Worm (Caenorhabditis elegans): Measurements from ENCODE around the gene R166.2.
A peak's percentile ranks its signal among the peaks of the same experiment; 100 is the strongest.

Gene R166.2

DNA sequence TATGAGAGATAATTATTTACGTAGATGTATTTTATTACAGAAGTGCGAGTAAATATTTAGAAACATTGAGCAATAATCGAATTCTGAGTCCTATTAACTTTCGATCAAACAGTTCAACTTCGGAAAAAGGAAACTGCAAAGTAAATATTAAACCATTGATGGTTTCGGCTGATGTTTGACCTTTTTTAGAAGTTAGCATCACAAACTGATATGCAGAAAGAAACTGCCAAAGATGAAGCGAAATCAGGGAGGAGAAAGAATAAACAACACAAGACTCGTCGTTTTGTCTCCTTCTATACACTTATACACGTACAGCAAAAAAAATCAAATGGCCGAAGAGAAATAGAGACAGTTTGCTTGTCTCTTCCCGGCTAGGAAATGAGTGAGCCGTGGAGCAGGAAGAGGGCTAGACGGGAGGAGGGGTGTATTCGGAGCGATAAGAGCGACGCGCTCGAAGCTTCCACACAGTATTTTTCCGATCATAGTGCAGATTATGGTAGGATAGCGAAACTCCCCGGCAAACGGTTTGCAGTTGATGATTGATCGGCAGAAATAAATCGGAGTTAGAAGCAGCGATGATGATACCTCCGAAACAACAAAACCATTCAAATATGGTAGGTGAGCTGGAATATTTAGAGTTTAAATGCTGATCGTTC is 19.2 kb upstream of the R166.2 start (continued):
- TF ChIP-seq skn-1 (tag; optimal IDR thresholded peaks at IDR 0.05), result no peak
- no peak for TF ChIP-seq spr-3 (GFP tag; optimal IDR thresholded peaks at IDR 0.05)
- TF ChIP-seq pqm-1 (tag; optimal IDR thresholded peaks at IDR 0.05), result peak; percentile 48
- no peak for TF ChIP-seq dve-1 (tag; optimal IDR thresholded peaks at IDR 0.05; ENCODE audit: insufficient read depth)
- TF ChIP-seq lin-13 (GFP tag; optimal IDR thresholded peaks at IDR 0.05), result no peak
- TF ChIP-seq ama-1 (optimal IDR thresholded peaks at IDR 0.05), result peak; percentile 42
- TF ChIP-seq nhr-10 (tag; optimal IDR thresholded peaks at IDR 0.05), result peak; percentile 31
- TF ChIP-seq jun-1 (tag; optimal IDR thresholded peaks at IDR 0.05), result no peak
- no peak for TF ChIP-seq T20F7.1 (GFP tag; optimal IDR thresholded peaks at IDR 0.05)
- TF ChIP-seq mdt-29 (GFP tag; IDR thresholded peaks at IDR 0.05), result no peak
- no peak for TF ChIP-seq nhr-6 (tag; optimal IDR thresholded peaks at IDR 0.05)
- TF ChIP-seq zfp-2 (tag; optimal IDR thresholded peaks at IDR 0.05), result no peak
- peak; percentile 67; the same call in 1 of the 2 replicates for TF ChIP-seq dmd-6 (GFP tag; IDR thresholded peaks at IDR 0.05)
- no peak for TF ChIP-seq duxl-1 (tag; optimal IDR thresholded peaks at IDR 0.05; ENCODE audit: poor library complexity)
- no peak for TF ChIP-seq daf-12 (tag; optimal IDR thresholded peaks at IDR 0.05)
- no peak for TF ChIP-seq ztf-7 (tag; optimal IDR thresholded peaks at IDR 0.05)
- no peak for TF ChIP-seq nhr-77 (tag; optimal IDR thresholded peaks at IDR 0.05)
- TF ChIP-seq mxl-2 (GFP tag; conservative IDR thresholded peaks at IDR 0.05), result no peak
- no peak for TF ChIP-seq nhr-25 (tag; optimal IDR thresholded peaks at IDR 0.05; ENCODE audit: borderline replicate concordance, insufficient read depth)
- no peak for TF ChIP-seq snpc-1.2 (GFP tag; IDR thresholded peaks at IDR 0.05)
- TF ChIP-seq rbr-2 (tag; optimal IDR thresholded peaks at IDR 0.05), result no peak
- no peak for TF ChIP-seq D1046.2 (GFP tag; IDR thresholded peaks at IDR 0.05)
- TF ChIP-seq hmg-1.1 (GFP tag; IDR thresholded peaks at IDR 0.05), result no peak
- TF ChIP-seq lir-3 (tag; optimal IDR thresholded peaks at IDR 0.05), result no peak
- no peak for TF ChIP-seq lim-7 (GFP tag; IDR thresholded peaks at IDR 0.05)
- no peak for TF ChIP-seq tag-97 (GFP tag; IDR thresholded peaks at IDR 0.05)
- TF ChIP-seq ztf-11 (tag; optimal IDR thresholded peaks at IDR 0.05), result no peak
- peak; percentile 66 for TF ChIP-seq sdz-12 (GFP tag; optimal IDR thresholded peaks at IDR 0.05)
- TF ChIP-seq ceh-82 (tag; optimal IDR thresholded peaks at IDR 0.05), result no peak
- no peak for TF ChIP-seq ceh-32 (tag; optimal IDR thresholded peaks at IDR 0.05; ENCODE audit: poor library complexity)
- no peak; the same call in 1 of the 2 replicates for TF ChIP-seq T26A8.4 (GFP tag; IDR thresholded peaks at IDR 0.05)
- no peak for TF ChIP-seq dpl-1 (GFP tag; optimal IDR thresholded peaks at IDR 0.05)
- TF ChIP-seq nhr-41 (GFP tag; IDR thresholded peaks at IDR 0.05), result 0 out of 2 replicates have a peak, but pooled peaks have one; percentile 24
- no peak for TF ChIP-seq cey-2 (tag; optimal IDR thresholded peaks at IDR 0.05; ENCODE audit: borderline replicate concordance, insufficient read depth)
- TF ChIP-seq F10B5.3 (tag; optimal IDR thresholded peaks at IDR 0.05), result no peak
- no peak for TF ChIP-seq gei-8 (GFP tag; optimal IDR thresholded peaks at IDR 0.05)
- TF ChIP-seq ctbp-1 (GFP tag; IDR thresholded peaks at IDR 0.05), result no peak
- no peak for TF ChIP-seq madf-5 (GFP tag; IDR thresholded peaks at IDR 0.05)
- no peak for TF ChIP-seq nhr-111 (GFP tag; optimal IDR thresholded peaks at IDR 0.05)
- peak; percentile 8 for TF ChIP-seq aha-1 (tag)
- no peak for TF ChIP-seq nhr-237 (tag; optimal IDR thresholded peaks at IDR 0.05)
- TF ChIP-seq F26F4.8 (GFP tag; conservative IDR thresholded peaks at IDR 0.05), result no peak
- no peak for TF ChIP-seq unc-130 (GFP tag; optimal IDR thresholded peaks at IDR 0.05)
- no peak for TF ChIP-seq snpc-4 (tag; optimal IDR thresholded peaks at IDR 0.05)
- TF ChIP-seq R02D3.7 (tag; optimal IDR thresholded peaks at IDR 0.05), result no peak
- TF ChIP-seq lsy-2 (tag; optimal IDR thresholded peaks at IDR 0.05), result no peak
- TF ChIP-seq saeg-2 (GFP tag; IDR thresholded peaks at IDR 0.05), result no peak
- peak; percentile 20 for TF ChIP-seq mes-2 (tag; optimal IDR thresholded peaks at IDR 0.05; ENCODE audit: poor library complexity, severe bottlenecking)
- TF ChIP-seq nhr-76 (tag; optimal IDR thresholded peaks at IDR 0.05), result no peak
- TF ChIP-seq dmd-8 (GFP tag; IDR thresholded peaks at IDR 0.05), result no peak
- no peak for TF ChIP-seq zip-2 (tag; optimal IDR thresholded peaks at IDR 0.05)
